Fruit fly (Drosophila melanogaster) whole organism, embryonic: Measurements from ENCODE around the gene CG14017.

Source experiments
- Ada2b ChIP-seq: fragments of 200-800 bp; sonication (Bioruptor generic); IDR thresholded peaks from 2 replicates; pipeline ENCODE4 v1.3.6; 2022; ENCODE audit warnings: missing biosample characterization, missing genetic modification characterization
- Bdp1 ChIP-seq: fragments of 200-800 bp; sonication (Bioruptor generic); optimal IDR thresholded peaks from 3 replicates; lab custom pipeline; 2016; ENCODE audit warnings: missing biosample characterization, missing genetic modification characterization
- CG10209 ChIP-seq: fragments of 200-800 bp; sonication (Bioruptor generic); optimal IDR thresholded peaks from 3 replicates; lab custom pipeline; 2017; ENCODE audit warnings: missing biosample characterization, mild to moderate bottlenecking, missing genetic modification characterization, missing genetic modification reagents
- CG10366 ChIP-seq: fragments of 200-800 bp; sonication (Bioruptor generic); IDR thresholded peaks from 2 replicates; pipeline ENCODE4 v1.3.6; 2022; ENCODE audit warnings: missing biosample characterization, missing genetic modification characterization
- CG10565 ChIP-seq: fragments of 200-800 bp; sonication (Bioruptor generic); optimal IDR thresholded peaks from 3 replicates; lab custom pipeline; 2016; ENCODE audit warnings: missing biosample characterization, mild to moderate bottlenecking, missing genetic modification characterization
- CG12744 ChIP-seq: fragments of 200-800 bp; sonication (Bioruptor generic); optimal IDR thresholded peaks from 2 replicates; lab custom pipeline; 2016; ENCODE audit warnings: missing biosample characterization, missing genetic modification characterization
- CG13287 ChIP-seq: fragments of 200-800 bp; sonication (Bioruptor generic); IDR thresholded peaks from 2 replicates; pipeline ENCODE4 v1.3.6; 2022; ENCODE audit warnings: missing biosample characterization, missing genetic modification characterization; ENCODE audit not compliant: partially characterized antibody
- CG14014 ChIP-seq: fragments of 200-800 bp; sonication (Bioruptor generic); IDR thresholded peaks from 2 replicates; pipeline ENCODE4 v1.3.6; 2022; ENCODE audit warnings: missing biosample characterization, missing genetic modification characterization
- CG14860 ChIP-seq: fragments of 200-800 bp; sonication (Bioruptor generic); IDR thresholded peaks from 3 replicates; pipeline ENCODE4 v1.3.6; 2022; ENCODE audit warnings: missing biosample characterization, missing genetic modification characterization; ENCODE audit not compliant: partially characterized antibody
- CG15269 ChIP-seq: fragments of 200-800 bp; sonication (Bioruptor generic); optimal IDR thresholded peaks from 2 replicates; lab custom pipeline; 2018; ENCODE audit warnings: missing biosample characterization, mild to moderate bottlenecking, missing genetic modification characterization, moderate library complexity
- CG16813 ChIP-seq: fragments of 200-800 bp; sonication (Bioruptor generic); IDR thresholded peaks from 3 replicates; pipeline ENCODE4 v1.3.6; 2022; ENCODE audit warnings: missing biosample characterization, missing genetic modification characterization; ENCODE audit not compliant: partially characterized antibody
- CG17359 ChIP-seq: fragments of 200-800 bp; sonication (Bioruptor generic); optimal IDR thresholded peaks from 3 replicates; lab custom pipeline; 2018; ENCODE audit warnings: missing biosample characterization, mild to moderate bottlenecking, missing genetic modification characterization, moderate library complexity
- CG17912 ChIP-seq: fragments of 200-800 bp; sonication (Bioruptor generic); optimal IDR thresholded peaks from 2 replicates; lab custom pipeline; 2018; ENCODE audit warnings: missing biosample characterization, mild to moderate bottlenecking, missing genetic modification characterization
- CG2129 ChIP-seq: fragments of 200-800 bp; sonication (Bioruptor generic); IDR thresholded peaks from 2 replicates; pipeline ENCODE4 v1.3.6; 2022; ENCODE audit warnings: missing biosample characterization, missing genetic modification characterization; ENCODE audit not compliant: partially characterized antibody
- CG2202 ChIP-seq: fragments of 200-800 bp; sonication (Bioruptor generic); optimal IDR thresholded peaks from 2 replicates; lab custom pipeline; 2018; ENCODE audit warnings: missing biosample characterization, mild to moderate bottlenecking, missing genetic modification characterization
- CG2678 ChIP-seq: fragments of 200-800 bp; sonication (Bioruptor generic); optimal IDR thresholded peaks from 3 replicates; lab custom pipeline; 2019; ENCODE audit warnings: missing biosample characterization, mild to moderate bottlenecking, missing genetic modification characterization, moderate library complexity
- CG30020 ChIP-seq: fragments of 200-800 bp; optimal IDR thresholded peaks from 2 replicates; lab custom pipeline; 2019; ENCODE audit warnings: missing biosample characterization, mild to moderate bottlenecking, missing genetic modification characterization, moderate library complexity
- CG3065 ChIP-seq: fragments of 200-800 bp; sonication (Bioruptor generic); optimal IDR thresholded peaks from 2 replicates; lab custom pipeline; 2016; ENCODE audit warnings: missing biosample characterization, missing genetic modification characterization
- CG3407 ChIP-seq: fragments of 200-800 bp; sonication (Bioruptor generic); optimal IDR thresholded peaks from 2 replicates; lab custom pipeline; 2018; ENCODE audit warnings: missing biosample characterization, mild to moderate bottlenecking, missing genetic modification characterization
- CG34376 ChIP-seq: fragments of 200-800 bp; sonication (Bioruptor generic); optimal IDR thresholded peaks from 2 replicates; lab custom pipeline; 2018; ENCODE audit warnings: missing biosample characterization, mild to moderate bottlenecking, missing genetic modification characterization
- CG4404 ChIP-seq: fragments of 200-800 bp; sonication (Bioruptor generic); IDR thresholded peaks from 2 replicates; pipeline ENCODE4 v1.3.6; 2022; ENCODE audit warnings: missing biosample characterization, missing genetic modification characterization
- CG5180 ChIP-seq: fragments of 200-800 bp; sonication (Bioruptor generic); optimal IDR thresholded peaks from 3 replicates; lab custom pipeline; 2017; ENCODE audit warnings: missing biosample characterization, missing genetic modification characterization, mild to moderate bottlenecking, moderate library complexity, missing genetic modification reagents
- CG5245 ChIP-seq: fragments of 200-800 bp; sonication (Bioruptor generic); optimal IDR thresholded peaks from 3 replicates; lab custom pipeline; 2016; ENCODE audit warnings: missing biosample characterization, missing genetic modification characterization
- CG6254 ChIP-seq: fragments of 200-800 bp; sonication (Bioruptor generic); optimal IDR thresholded peaks from 3 replicates; lab custom pipeline; 2017; ENCODE audit warnings: mild to moderate bottlenecking, missing biosample characterization, missing genetic modification reagents, missing genetic modification characterization
- CG7786 ChIP-seq: fragments of 200-800 bp; sonication (Bioruptor generic); optimal IDR thresholded peaks from 2 replicates; lab custom pipeline; 2016; ENCODE audit warnings: missing biosample characterization, missing genetic modification characterization
- CG7987 ChIP-seq: fragments of 200-800 bp; sonication (Bioruptor generic); optimal IDR thresholded peaks from 2 replicates; lab custom pipeline; 2018; ENCODE audit warnings: missing biosample characterization, mild to moderate bottlenecking, missing genetic modification characterization, moderate library complexity
- CG9797 ChIP-seq: fragments of 200-800 bp; sonication (Bioruptor generic); optimal IDR thresholded peaks from 3 replicates; lab custom pipeline; 2018; ENCODE audit warnings: missing biosample characterization, mild to moderate bottlenecking, missing genetic modification characterization
- CoRest ChIP-seq: fragments of 200-800 bp; sonication (Bioruptor generic); optimal IDR thresholded peaks from 3 replicates; lab custom pipeline; 2018; ENCODE audit warnings: missing biosample characterization, mild to moderate bottlenecking, missing genetic modification characterization, moderate library complexity
- Dfd ChIP-seq, 2 experiments: fragments of >200 bp; optimal IDR thresholded peaks; 2 replicates each; lab custom pipeline; 2017; ENCODE audit warnings: missing biosample characterization in 2 of 2, missing genetic modification characterization in 2 of 2
- Dip2 ChIP-seq: fragments of 200-800 bp; sonication (Bioruptor generic); IDR thresholded peaks from 2 replicates; pipeline ENCODE4 v1.3.6; 2022; ENCODE audit warnings: missing biosample characterization, missing genetic modification characterization
- Ets97D ChIP-seq: fragments of 200-800 bp; sonication (Bioruptor generic); optimal IDR thresholded peaks from 3 replicates; lab custom pipeline; 2016; ENCODE audit warnings: missing biosample characterization, missing genetic modification characterization
- HLH3B ChIP-seq: fragments of 200-800 bp; sonication (Bioruptor generic); IDR thresholded peaks from 2 replicates; pipeline ENCODE4 v1.3.6; 2022; ENCODE audit warnings: missing biosample characterization, missing genetic modification characterization
- Hey ChIP-seq: fragments of 200-800 bp; sonication (Bioruptor generic); optimal IDR thresholded peaks from 3 replicates; lab custom pipeline; 2018; ENCODE audit warnings: missing biosample characterization, mild to moderate bottlenecking, missing genetic modification characterization
- MESR4 ChIP-seq: fragments of 200-800 bp; sonication (Bioruptor generic); optimal IDR thresholded peaks from 2 replicates; lab custom pipeline; 2018; ENCODE audit warnings: missing biosample characterization, mild to moderate bottlenecking, missing genetic modification characterization, moderate library complexity
- Med ChIP-seq: fragments of 200-800 bp; sonication (Bioruptor generic); peaks from one replicate; lab custom pipeline; 2016; ENCODE audit warnings: missing biosample characterization, missing genetic modification characterization, mild to moderate bottlenecking, inconsistent platforms, moderate library complexity
- Six4 ChIP-seq: fragments of 200-800 bp; sonication (Bioruptor generic); optimal IDR thresholded peaks from 2 replicates; lab custom pipeline; 2016; ENCODE audit warnings: missing biosample characterization, missing genetic modification characterization
- Sox100B ChIP-seq: fragments of 200-800 bp; sonication (Bioruptor generic); optimal IDR thresholded peaks from 3 replicates; lab custom pipeline; 2018; ENCODE audit warnings: missing biosample characterization, mild to moderate bottlenecking, missing genetic modification characterization
- Sry-β ChIP-seq: fragments of 200-800 bp; sonication (Bioruptor generic); optimal IDR thresholded peaks from 2 replicates; lab custom pipeline; 2018; ENCODE audit warnings: missing biosample characterization, mild to moderate bottlenecking, missing genetic modification characterization, moderate library complexity
- ara ChIP-seq: fragments of 200-800 bp; sonication (Bioruptor generic); IDR thresholded peaks from 2 replicates; pipeline ENCODE4 v1.3.6; 2022; ENCODE audit warnings: missing biosample characterization, missing genetic modification characterization
- chif ChIP-seq, 2 experiments: fragments of 200-800 bp; sonication (Bioruptor generic); optimal IDR thresholded peaks; 3 replicates each; lab custom pipeline; 2016; ENCODE audit warnings: missing biosample characterization in 2 of 2, missing genetic modification characterization in 2 of 2
- dimm ChIP-seq: fragments of 200-800 bp; sonication (Bioruptor generic); IDR thresholded peaks from 2 replicates; pipeline ENCODE4 v1.3.6; 2022; ENCODE audit warnings: missing biosample characterization, missing genetic modification characterization
- dpn ChIP-seq, 2 experiments: fragments of 200-800 bp; sonication (Bioruptor generic); optimal IDR thresholded peaks; 3 replicates each; lab custom pipeline; 2016; ENCODE audit warnings: missing biosample characterization in 2 of 2, missing genetic modification characterization in 2 of 2
- fd64A ChIP-seq: fragments of 200-800 bp; sonication (Bioruptor generic); optimal IDR thresholded peaks from 3 replicates; lab custom pipeline; 2018; ENCODE audit warnings: missing biosample characterization, mild to moderate bottlenecking, missing genetic modification characterization
- gsb ChIP-seq: fragments of 200-800 bp; sonication (Bioruptor generic); IDR thresholded peaks from 2 replicates; pipeline ENCODE4 v1.3.6; 2022; ENCODE audit warnings: missing biosample characterization, missing genetic modification characterization
- gsb-n ChIP-seq: fragments of 200-800 bp; sonication (Bioruptor generic); optimal IDR thresholded peaks from 3 replicates; lab custom pipeline; 2018; ENCODE audit warnings: missing biosample characterization, mild to moderate bottlenecking, missing genetic modification characterization
- peb ChIP-seq: fragments of 200-800 bp; sonication (Bioruptor generic); IDR thresholded peaks from 2 replicates; pipeline ENCODE4 v1.3.6; 2022; ENCODE audit warnings: missing biosample characterization, missing genetic modification characterization
- sc ChIP-seq, 3 experiments: fragments of >200 bp in 2 of 3; fragments of 200-800 bp in 1 of 3; sonication (Bioruptor generic) in 1 of 3; optimal IDR thresholded peaks; 2 replicates in 2 of 3; 3 replicates in 1 of 3; lab custom pipeline; 2017; ENCODE audit warnings: mild to moderate bottlenecking in 1 of 3, missing biosample characterization in 1 of 3, missing genetic modification characterization in 1 of 3, missing genetic modification reagents in 1 of 3
- tin ChIP-seq: fragments of 200-800 bp; sonication (Bioruptor generic); optimal IDR thresholded peaks from 3 replicates; lab custom pipeline; 2016; ENCODE audit warnings: missing biosample characterization, missing genetic modification characterization
- tna ChIP-seq: fragments of 200-800 bp; sonication (Bioruptor generic); IDR thresholded peaks from 2 replicates; pipeline ENCODE4 v1.3.6; 2022; ENCODE audit warnings: missing biosample characterization, missing genetic modification characterization; ENCODE audit not compliant: partially characterized antibody
- zen2 ChIP-seq: fragments of 200-800 bp; sonication (Bioruptor generic); IDR thresholded peaks from 3 replicates; pipeline ENCODE4 v1.3.6; 2022; ENCODE audit warnings: missing biosample characterization, missing genetic modification characterization; ENCODE audit not compliant: partially characterized antibody

CG14017 gene

dm6 chr2L:5527861-5528260 is 25.8 kb upstream of the CG14017 start, which contains the start of gene CG31915 (continued):
- no peak for TF ChIP-seq gsb-n (tag; lab: Kevin White, UChicago)
- peak; percentile 85 for TF ChIP-seq tna (GFP tag; lab: Robert Waterston, UW)
- no peak for TF ChIP-seq Dfd (GFP tag; optimal IDR thresholded peaks at IDR 0.05; lab: Kevin White, UChicago)
- TF ChIP-seq CoRest: no peak
- TF ChIP-seq CG2678 (tag; lab: Kevin White, UChicago): no peak
- no peak for TF ChIP-seq CG12744 (GFP tag; lab: Kevin White, UChicago)
- TF ChIP-seq Med: no peak
- TF ChIP-seq CG6254 (GFP tag; lab: Kevin White, UChicago): no peak
- TF ChIP-seq dimm: no peak
- no peak for TF ChIP-seq CG9797 (GFP tag; lab: Kevin White, UChicago)
- no peak for TF ChIP-seq CG10366 (GFP tag; lab: Robert Waterston, UW)
- no peak for TF ChIP-seq CG30020 (tag; lab: Kevin White, UChicago)
- TF ChIP-seq CG10565: no peak
- TF ChIP-seq Ada2b (GFP tag; lab: Robert Waterston, UW): no peak
- no peak for TF ChIP-seq HLH3B (GFP tag; lab: Robert Waterston, UW)
- no peak for TF ChIP-seq CG7786 (GFP tag; lab: Kevin White, UChicago)
- no peak for TF ChIP-seq CG14014 (GFP tag; lab: Robert Waterston, UW)
- TF ChIP-seq CG2129 (GFP tag; lab: Robert Waterston, UW): no peak
- TF ChIP-seq CG34376: no peak
- no peak for TF ChIP-seq sc (optimal IDR thresholded peaks at IDR 0.05; lab: Kevin White, UChicago)
- TF ChIP-seq sc (GFP tag; optimal IDR thresholded peaks at IDR 0.05; lab: Kevin White, UChicago): no peak
- no peak for TF ChIP-seq Sry-β
- TF ChIP-seq Sox100B (GFP tag; lab: Kevin White, UChicago): no peak
- TF ChIP-seq CG3065 (GFP tag; lab: Kevin White, UChicago): no peak
- no peak for TF ChIP-seq CG5180 (GFP tag; lab: Kevin White, UChicago)
- no peak for TF ChIP-seq Hey (tag; lab: Kevin White, UChicago)
- TF ChIP-seq Dip2 (GFP tag; lab: Robert Waterston, UW): no peak
- no peak for TF ChIP-seq gsb (GFP tag; lab: Robert Waterston, UW)
- TF ChIP-seq tin: no peak
- TF ChIP-seq zen2 (GFP tag; lab: Robert Waterston, UW): peak; percentile 61; the same call in 2 of the 3 replicates
- TF ChIP-seq CG5245 (GFP tag; lab: Kevin White, UChicago): no peak
- TF ChIP-seq CG7987: no peak
- TF ChIP-seq MESR4: peak; percentile 54
- peak; percentile 66 for TF ChIP-seq CG13287
- TF ChIP-seq ara (GFP tag; lab: Robert Waterston, UW): no peak
- TF ChIP-seq fd64A (GFP tag; lab: Kevin White, UChicago): no peak
- no peak for TF ChIP-seq dpn (GFP tag; optimal IDR thresholded peaks at IDR 0.05; lab: Kevin White, UChicago)
- no peak for TF ChIP-seq CG4404 (GFP tag; lab: Robert Waterston, UW)
- no peak for TF ChIP-seq CG15269 (tag; lab: Kevin White, UChicago)
- no peak for TF ChIP-seq peb (GFP tag; lab: Robert Waterston, UW)
- no peak for TF ChIP-seq CG3407 (GFP tag; lab: Kevin White, UChicago)
- TF ChIP-seq chif (GFP tag; optimal IDR thresholded peaks at IDR 0.05; lab: Kevin White, UChicago): no peak
- TF ChIP-seq CG17912 (GFP tag; lab: Kevin White, UChicago): no peak
- TF ChIP-seq CG10209 (GFP tag; lab: Kevin White, UChicago): no peak
- TF ChIP-seq CG16813 (GFP tag; lab: Robert Waterston, UW): peak; percentile 69
- TF ChIP-seq CG14860 (GFP tag; lab: Robert Waterston, UW): peak; percentile 71
- no peak for TF ChIP-seq Bdp1 (GFP tag; lab: Kevin White, UChicago)
- TF ChIP-seq CG2202 (tag; lab: Kevin White, UChicago): no peak
- TF ChIP-seq Six4 (GFP tag; lab: Kevin White, UChicago): no peak
- TF ChIP-seq Ets97D: no peak
- TF ChIP-seq CG17359 (tag; lab: Kevin White, UChicago): no peak
